Worm (Caenorhabditis elegans): ENCODE measurements around the gene W08F4.10.
"Not testable (repeated sequence)": the region's sequence is repeated elsewhere in the genome, so short reads cannot be mapped to it uniquely, and the experiment has no call there.

The W08F4.10 gene

DNA sequence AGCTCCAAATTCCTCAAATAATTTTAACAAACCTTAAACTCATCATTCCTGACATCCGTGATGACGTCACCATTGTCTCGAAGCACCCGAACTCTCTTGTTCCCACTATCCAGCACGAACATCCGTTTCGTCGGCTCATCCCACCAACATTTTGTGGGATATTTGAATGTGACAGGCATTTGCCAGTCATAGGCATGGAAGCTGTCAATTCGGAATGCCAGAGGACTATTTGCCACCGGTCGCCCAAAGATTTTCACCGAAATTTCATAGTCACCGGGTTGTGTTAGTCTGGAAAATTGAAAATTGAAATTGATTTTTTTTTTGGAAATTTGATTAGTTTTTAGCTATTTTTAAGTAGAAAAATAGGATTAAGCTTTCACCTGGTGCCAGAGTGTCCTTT lies 5.7 kb upstream of the W08F4.10 start:
- no peak for TF ChIP-seq unc-62 (GFP tag; optimal IDR thresholded peaks at IDR 0.05)

DNA sequence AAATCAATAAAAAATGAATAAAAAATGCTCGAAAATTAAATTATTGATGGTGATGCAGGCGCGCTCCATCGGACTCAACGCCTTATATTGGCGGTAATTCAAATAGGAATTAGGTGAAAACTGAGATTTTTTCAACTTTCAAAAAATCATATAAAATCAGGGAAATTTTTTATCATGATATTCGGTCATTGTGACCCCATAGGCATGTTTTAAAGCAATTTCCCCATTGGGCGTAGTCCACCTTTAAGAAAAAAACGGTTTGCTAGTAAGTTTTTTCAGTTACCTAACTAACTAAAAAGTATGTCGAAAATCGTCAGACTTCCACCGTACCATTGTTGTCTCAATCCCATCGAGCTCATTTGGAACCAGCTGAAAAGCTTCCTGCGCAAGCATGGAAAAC lies 2.2 kb upstream of the W08F4.10 start, which contains the start of gene W08F4.1:
Gene W08F4.1 (plus strand): TSS at position 301 of the 400 bp plus-strand sequence.
- TF ChIP-seq unc-62 (GFP tag; optimal IDR thresholded peaks at IDR 0.05) = not testable (repeated sequence)

DNA sequence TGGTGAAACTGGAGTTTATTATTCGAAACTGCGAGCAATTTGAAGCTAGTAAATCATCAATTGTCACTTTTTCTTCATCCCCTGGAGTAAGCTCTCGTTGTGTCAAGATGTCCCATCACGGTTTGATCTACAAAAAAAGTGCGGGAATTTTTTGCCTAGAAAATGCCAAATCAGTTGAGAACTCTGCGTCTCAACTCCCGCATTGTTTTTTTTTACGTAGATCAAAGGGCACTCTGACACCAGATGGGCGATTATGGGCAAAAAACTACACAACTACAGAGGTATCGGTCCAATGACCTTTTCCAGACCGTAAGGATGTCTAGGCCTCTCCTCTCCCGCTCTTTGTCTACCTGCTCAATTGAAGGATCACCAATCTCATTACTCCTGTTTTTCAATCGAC lies 3.5 kb downstream of the W08F4.10 start, which contains the start of gene fbxb-34:
Gene fbxb-34 (plus strand): TSS at position 301 of the 400 bp plus-strand sequence.
- TF ChIP-seq unc-62 (GFP tag; optimal IDR thresholded peaks at IDR 0.05) = no peak

DNA sequence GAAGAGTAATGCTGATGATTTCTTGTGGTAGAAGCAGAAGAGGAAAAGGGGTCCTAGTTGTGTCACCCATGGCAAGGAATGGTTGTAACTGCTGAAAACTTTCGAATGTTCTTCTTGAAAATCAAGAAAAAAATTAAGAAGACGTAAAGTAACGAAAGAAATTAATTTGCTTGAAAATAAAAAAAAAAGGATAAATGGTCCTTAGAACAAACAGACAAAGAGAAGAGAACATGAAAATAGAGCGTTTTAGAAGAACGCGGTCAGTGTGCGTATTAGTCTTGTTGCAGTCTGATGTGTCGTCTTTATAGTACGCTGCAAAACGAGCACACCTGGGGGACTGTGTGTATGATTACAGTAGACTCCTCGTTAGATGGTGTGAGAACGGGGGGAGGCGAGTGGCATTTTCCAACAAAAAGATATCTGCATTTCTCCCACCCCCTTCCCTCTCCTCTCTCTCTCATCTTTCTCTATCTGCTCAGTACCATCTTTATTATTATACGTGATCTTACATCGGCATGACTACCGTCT lies 6.6 kb downstream of the W08F4.10 start, which contains the start of the genes W08F4.12 and W08F4.13:
Gene W08F4.12 (minus strand): TSS at position 101 of the 528 bp plus-strand sequence.
Gene W08F4.13 (plus strand): TSS at position 478 of the 528 bp plus-strand sequence.
- TF ChIP-seq unc-62 (GFP tag; optimal IDR thresholded peaks at IDR 0.05) = no peak

DNA sequence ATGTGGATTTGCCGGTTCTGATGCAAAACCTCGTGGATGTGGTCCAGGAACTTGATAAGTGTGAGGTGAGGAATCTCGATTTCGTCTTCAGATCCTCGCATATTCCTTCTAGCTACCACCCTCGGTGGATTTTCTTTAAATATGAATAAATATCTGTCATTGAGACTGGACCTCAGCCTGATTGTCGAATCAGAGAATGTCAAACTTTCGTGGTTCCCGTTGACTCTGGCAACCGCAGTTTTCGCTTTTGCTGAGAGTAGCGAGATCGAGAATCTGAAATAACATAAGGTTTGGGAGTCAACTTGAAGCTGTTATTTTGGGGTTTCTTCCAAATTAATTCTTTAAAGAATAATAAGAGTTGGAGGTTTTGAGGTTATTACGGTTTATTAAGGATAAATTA lies 8.4 kb downstream of the W08F4.10 start, which contains the start of gene fbxb-14:
Gene fbxb-14 (minus strand): TSS at position 101 of the 400 bp plus-strand sequence.
- no peak for TF ChIP-seq unc-62 (GFP tag; optimal IDR thresholded peaks at IDR 0.05)

DNA sequence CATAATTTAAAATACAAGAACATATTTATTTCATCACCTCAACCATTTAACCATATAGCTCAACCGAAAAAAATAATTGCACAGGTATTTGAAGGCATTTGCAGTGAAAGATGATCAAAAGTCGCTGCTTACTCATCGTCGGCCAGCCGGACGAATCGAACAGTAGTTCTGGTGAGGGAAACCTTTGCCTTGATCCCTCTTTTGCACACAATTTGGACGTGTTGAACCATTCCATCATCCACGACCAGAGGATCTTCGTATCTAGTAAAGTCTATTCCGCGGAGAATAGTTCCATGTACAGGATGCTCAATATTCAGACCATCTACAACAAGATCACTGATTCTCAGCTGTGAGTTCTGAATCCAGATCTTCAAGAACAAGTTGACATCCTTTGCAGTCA lies 9.0 kb downstream of the W08F4.10 start:
- no peak for TF ChIP-seq unc-62 (GFP tag; optimal IDR thresholded peaks at IDR 0.05)

DNA sequence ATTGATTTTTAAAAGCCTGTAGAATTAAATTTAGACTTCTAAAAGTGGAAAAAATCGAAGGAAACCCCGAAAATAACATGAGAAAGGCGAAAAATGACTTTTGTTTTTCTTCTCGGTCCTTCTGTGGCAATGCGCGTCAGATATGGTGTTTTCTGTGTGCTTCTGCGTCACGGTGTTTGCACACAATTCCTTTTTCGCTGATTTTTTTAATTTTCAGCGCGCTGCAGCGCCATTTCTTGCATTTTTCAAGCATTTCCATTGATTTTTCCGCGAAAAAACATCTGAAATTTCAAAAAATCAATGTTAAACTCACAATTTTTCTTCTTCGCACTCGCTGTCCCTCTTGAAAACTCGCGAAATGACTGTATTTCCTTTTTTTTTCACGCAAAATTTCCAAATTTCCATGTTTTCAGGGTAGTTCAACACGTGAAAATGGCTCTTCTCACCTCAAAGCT lies 10.8 kb downstream of the W08F4.10 start, which contains the start of the genes cdc-37 and W08F4.3:
Gene cdc-37 (minus strand): TSS at position 405 of the 455 bp plus-strand sequence.
Gene W08F4.3 (plus strand): TSS at position 414 of the 455 bp plus-strand sequence.
- TF ChIP-seq unc-62 (GFP tag; optimal IDR thresholded peaks at IDR 0.05) = no peak

DNA sequence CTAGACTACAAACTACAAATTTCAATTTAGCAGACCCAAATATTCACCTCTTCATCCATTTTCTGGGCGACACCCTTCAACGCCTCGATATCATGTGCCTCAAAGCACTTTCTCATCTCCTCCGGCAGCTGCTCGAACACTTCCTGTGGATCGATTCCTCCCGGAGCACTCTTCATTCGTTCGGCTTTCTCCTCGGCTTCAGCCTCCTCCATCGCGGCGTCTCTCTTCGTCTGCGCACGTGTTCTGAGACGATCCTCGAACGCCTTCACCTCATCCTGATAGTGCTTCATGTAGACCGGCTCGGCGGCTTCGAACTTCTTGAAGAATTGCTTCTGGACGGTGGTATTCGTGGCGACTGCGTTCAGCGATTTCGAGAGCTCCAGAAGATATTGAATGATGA lies 12.2 kb downstream of the W08F4.10 start:
- no peak for TF ChIP-seq unc-62 (GFP tag; optimal IDR thresholded peaks at IDR 0.05)

DNA sequence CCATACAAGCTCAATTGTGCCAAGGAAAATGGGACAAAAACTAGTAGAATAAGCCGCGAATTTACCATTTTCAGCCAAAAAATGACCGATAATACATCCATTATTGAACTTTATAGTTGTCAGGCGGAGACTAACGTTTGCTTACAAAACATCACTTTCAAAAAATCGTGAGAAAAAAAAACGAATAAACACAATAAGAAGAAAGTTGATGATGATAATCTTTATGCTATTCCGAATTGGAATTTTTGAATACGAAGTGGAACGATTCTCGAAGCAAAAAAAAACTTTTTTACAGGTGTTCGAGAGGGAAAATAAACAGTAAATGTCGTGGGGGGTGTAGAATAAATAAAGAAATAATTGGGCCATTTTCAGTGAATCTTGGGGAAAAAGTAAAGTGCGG lies 13.4 kb downstream of the W08F4.10 start, which contains the start of gene W08F4.7:
Gene W08F4.7 (minus strand): TSS at position 101 of the 400 bp plus-strand sequence.
- no peak for TF ChIP-seq unc-62 (GFP tag; optimal IDR thresholded peaks at IDR 0.05)

DNA sequence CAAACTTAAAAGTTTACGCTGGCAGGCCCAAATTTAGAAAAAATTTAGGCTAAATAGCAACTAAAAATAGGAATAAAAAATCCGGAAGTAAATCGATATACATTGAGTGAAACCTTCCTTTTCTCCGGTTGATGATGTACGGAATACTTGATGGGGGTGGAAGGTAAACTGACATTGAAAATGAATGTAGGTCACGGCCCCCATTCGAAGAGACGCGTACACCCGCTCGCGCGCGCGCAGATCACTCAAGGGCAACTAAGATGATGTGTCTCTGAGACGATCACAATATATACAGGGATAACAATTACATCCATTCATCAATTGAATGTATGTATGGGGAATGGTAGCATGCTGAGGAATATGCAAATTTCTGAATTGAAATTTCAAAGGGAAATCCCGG lies 16.9 kb downstream of the W08F4.10 start:
- TF ChIP-seq unc-62 (GFP tag; optimal IDR thresholded peaks at IDR 0.05) = no peak

DNA sequence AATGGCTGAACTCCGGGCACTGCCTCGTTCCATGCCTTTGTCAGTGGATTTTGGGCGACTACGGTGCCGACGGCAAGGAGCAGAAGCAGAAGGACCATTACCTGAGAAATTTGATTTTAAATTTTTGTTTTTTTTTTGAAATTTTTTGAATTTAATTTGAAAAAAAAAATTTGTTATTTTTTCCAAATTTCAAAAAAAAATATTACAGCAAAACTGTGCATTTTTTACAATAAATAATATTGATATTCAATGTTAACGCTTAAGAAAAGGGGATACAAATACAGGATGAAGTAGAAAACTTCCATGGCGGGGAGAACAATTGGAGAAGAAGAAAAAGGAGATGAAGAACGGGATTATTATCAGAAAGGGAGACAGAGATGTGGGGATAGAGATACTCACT lies 19.0 kb downstream of the W08F4.10 start, which contains the start of gene mlt-8:
Gene mlt-8 (minus strand): TSS at position 101 of the 400 bp plus-strand sequence.
- no peak for TF ChIP-seq unc-62 (GFP tag; optimal IDR thresholded peaks at IDR 0.05)

DNA sequence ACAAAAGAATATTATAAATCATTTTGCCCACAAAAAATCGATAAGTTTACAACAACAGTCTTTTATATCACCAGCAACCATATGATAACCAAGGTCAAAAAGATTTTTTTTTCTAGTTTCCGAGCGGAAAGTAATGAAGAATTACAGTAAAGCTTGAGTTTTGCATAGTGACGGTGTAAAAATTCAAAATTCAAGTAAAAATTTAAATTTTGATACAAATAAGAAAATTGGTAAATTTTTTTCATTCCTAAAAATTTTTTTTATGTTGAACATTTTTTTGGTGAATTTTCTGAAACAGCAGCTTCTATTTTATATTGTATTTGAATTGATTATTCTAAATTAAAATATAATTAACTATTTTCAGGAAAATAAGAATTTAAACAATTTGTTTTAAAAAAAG lies 22.2 kb downstream of the W08F4.10 start, which contains the start of gene W08F4.5:
Gene W08F4.5 (minus strand): TSS at position 101 of the 400 bp plus-strand sequence.
- no peak for TF ChIP-seq unc-62 (GFP tag; optimal IDR thresholded peaks at IDR 0.05)

DNA sequence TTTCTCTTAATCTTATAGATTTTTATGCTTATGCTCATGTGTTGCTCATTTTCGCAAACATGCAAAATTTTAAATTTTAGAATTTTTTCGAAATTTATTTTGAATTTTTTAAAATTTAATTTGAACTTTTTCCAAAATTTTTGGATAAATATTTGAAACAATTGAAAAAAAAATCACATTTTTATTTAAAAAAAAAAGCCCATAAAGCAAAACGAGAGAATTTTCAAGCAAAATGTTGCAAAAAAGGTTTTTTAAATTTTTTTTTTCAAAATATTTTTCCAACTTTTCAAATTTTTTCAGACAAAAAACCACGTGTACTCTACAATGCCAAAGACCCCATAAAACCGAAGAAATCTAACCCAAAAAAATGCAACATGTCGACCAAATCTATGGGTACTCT lies 34.8 kb downstream of the W08F4.10 start, which contains the start of the genes C09E8.1 and C09E8.6:
Gene C09E8.1 (plus strand): TSS at position 301 of the 400 bp plus-strand sequence.
Gene C09E8.6 (plus strand): TSS at position 313 of the 400 bp plus-strand sequence.
- no peak for TF ChIP-seq unc-62 (GFP tag; optimal IDR thresholded peaks at IDR 0.05)

DNA sequence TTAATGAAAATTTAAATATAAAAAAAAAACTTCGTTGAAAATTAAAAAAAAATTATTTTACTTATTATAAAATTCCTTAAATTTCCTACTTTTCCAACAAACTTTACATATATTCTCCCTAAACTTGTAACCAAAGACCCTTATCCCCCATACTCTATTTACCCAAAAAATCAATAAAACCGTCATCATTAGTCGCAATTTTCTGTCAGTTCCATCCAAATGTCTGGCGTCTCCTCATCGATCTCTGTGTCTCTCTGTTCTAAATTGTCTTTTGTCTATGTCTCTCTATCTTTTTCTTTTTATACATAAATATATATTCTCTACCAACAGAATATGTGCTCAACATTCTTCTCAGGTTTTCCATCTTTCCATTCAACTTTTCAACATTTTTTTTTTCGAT lies 35.6 kb downstream of the W08F4.10 start:
- TF ChIP-seq unc-62 (GFP tag; optimal IDR thresholded peaks at IDR 0.05) = no peak

DNA sequence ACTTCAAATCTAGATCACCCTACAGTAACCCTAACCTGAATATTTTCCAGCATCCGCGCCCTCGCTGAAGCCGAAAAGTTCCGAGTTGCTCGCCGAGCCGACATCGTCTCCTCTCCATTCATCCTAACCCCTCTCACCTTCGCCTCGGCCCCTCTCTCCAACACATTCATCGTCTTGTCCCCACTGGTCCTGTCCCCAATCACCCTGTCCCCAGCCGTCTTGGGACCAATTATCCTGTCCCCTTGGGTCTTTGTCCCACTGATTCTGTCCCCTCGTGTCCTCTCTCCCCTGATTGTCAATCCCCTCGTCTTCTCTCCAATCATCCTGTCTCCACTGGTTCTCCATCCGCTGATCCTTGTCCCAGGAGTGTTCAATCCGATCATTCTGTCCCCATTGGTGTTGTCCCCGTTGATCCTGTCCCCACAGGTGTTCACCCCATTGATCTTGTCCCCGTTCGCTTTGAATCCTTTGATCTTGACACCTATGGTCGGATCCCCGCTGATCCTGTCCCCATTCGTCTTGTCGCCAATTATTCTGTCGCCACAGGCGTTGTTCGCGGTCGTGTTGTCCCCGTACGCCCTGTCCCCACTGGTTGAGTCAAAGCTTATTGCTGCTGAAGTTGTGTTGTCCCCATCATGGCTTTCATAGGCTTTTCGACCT lies 39.6 kb downstream of the W08F4.10 start, which contains the start of gene lips-7:
Gene lips-7 (plus strand): TSS at position 610 of the 660 bp plus-strand sequence.
- no peak for TF ChIP-seq unc-62 (GFP tag; optimal IDR thresholded peaks at IDR 0.05)

DNA sequence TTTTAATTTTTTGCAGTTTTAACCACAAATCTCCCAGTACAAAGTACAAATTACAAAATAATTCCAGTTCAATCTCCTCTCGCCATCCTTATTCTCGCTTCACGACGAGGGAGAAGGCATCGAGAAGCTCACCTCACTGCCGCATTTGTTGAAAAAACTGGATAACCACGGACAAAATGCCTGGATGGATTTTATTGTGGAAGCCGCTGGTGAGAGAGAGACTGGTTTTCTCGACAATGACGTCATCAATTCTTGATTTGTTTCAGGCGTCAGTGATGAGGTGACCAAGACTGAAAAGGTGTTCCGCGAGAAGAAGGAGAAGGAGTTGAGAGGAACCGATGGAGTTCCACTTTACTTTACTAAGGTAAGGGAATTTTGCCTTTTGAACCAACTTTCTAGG lies 41.5 kb downstream of the W08F4.10 start:
- no peak for TF ChIP-seq unc-62 (GFP tag; optimal IDR thresholded peaks at IDR 0.05)

All from whole organism, dauer.